Worm (Caenorhabditis elegans): ENCODE results near the gene eak-3.
A peak's percentile ranks its signal among the peaks of the same experiment; 100 is the strongest.

eak-3 gene

DNA sequence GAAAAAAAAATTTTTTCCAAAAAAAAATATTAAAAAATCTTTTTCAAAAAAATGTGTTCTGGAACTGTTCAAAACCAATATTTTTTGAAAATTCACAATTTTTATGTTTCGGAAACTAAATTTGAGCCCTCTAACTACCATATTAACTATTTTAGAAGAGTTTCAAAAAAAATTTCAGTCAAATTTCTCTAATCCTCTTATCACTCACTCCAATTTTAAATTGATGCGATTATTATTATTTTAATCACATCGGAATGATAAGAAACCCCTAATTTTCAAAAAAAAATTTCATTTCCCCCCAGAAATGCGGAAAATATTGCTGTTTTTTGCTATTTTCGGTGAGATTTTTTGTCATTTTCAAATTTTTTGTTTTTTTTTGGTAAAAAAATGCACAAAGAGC, 5.4 kb upstream of the eak-3 start, which contains the start of gene nspg-8:
Gene nspg-8, plus strand, starts transcription at position 301 of the 400 bp plus-strand sequence.
- no peak for TF ChIP-seq gmeb-2 (tag; optimal IDR thresholded peaks at IDR 0.05)
- no peak for TF ChIP-seq ahr-1 (tag; optimal IDR thresholded peaks at IDR 0.05)
- no peak for TF ChIP-seq nhr-11 (tag; optimal IDR thresholded peaks at IDR 0.05)
- no peak for TF ChIP-seq mec-3 (tag; optimal IDR thresholded peaks at IDR 0.05; ENCODE audit: borderline replicate concordance)
- TF ChIP-seq C08G9.2 (tag; optimal IDR thresholded peaks at IDR 0.05) = no peak
- no peak for TF ChIP-seq ztf-16 (tag; optimal IDR thresholded peaks at IDR 0.05)
- no peak for TF ChIP-seq che-1 (tag; optimal IDR thresholded peaks at IDR 0.05)
- TF ChIP-seq ceh-9 (tag; optimal IDR thresholded peaks at IDR 0.05) = no peak
- TF ChIP-seq syd-9 (tag; optimal IDR thresholded peaks at IDR 0.05) = no peak
- TF ChIP-seq K09A11.1 (tag; optimal IDR thresholded peaks at IDR 0.05; ENCODE audit: insufficient read depth) = no peak
- TF ChIP-seq ceh-48 (tag; optimal IDR thresholded peaks at IDR 0.05) = no peak
- TF ChIP-seq elt-2 (tag; optimal IDR thresholded peaks at IDR 0.05) = no peak
- no peak for TF ChIP-seq unc-42 (tag; optimal IDR thresholded peaks at IDR 0.05)
- no peak for TF ChIP-seq dmd-4 (tag; optimal IDR thresholded peaks at IDR 0.05; ENCODE audit: borderline replicate concordance)

DNA sequence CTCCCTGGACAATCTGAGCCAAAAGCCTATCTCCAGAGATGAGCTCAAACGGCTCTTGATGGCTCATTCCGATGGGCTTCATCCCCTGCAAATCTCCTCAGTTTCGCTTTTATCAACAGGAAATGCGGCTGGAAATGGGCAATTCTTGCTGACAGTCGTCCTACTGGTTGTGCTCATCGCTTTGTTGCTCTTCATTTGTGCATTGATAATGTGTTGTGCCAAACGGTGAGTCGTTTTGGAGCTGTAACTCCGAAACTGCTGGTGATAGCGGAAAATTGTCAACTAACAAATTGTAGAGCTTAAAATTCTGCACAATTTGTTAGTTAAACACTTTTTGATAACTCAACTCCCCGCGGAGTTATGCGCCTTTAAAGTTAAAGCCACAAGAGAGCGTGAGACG, 2.6 kb upstream of the eak-3 start:
- TF ChIP-seq fkh-10 (GFP tag; optimal IDR thresholded peaks at IDR 0.05) (no peak), odd-2 (tag; optimal IDR thresholded peaks at IDR 0.05) (no peak), rnt-1 (tag; optimal IDR thresholded peaks at IDR 0.05) (no peak), pros-1 (tag; optimal IDR thresholded peaks at IDR 0.05) (no peak)

DNA sequence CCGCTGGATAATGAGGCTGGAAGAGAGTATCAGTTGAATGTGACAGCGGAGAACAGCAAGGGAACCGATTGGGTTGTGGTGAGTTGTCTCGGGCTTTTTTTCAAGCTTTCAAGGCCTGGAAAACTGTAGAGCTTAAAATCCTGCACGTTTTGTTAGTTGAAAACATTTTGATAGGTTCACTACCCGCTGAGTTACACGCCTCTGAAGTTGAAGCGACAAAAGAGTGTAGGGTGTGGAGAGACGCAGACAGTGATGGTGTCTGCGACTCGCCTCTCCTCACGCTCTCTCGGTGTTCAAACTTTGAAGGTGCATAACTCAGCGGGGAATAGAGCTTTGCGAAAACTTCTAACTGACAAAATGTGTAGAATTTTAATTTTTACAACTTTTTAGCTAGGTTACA, 3.0 kb downstream of the eak-3 start:
- TF ChIP-seq ama-1 (optimal IDR thresholded peaks at IDR 0.05) (no peak), ceh-34 (tag; optimal IDR thresholded peaks at IDR 0.05) (no peak), ceh-9 (tag; optimal IDR thresholded peaks at IDR 0.05) (no peak), ceh-2 (tag; optimal IDR thresholded peaks at IDR 0.05) (no peak), nfya-1 (tag; optimal IDR thresholded peaks at IDR 0.05) (no peak), sox-2 (GFP tag; IDR thresholded peaks at IDR 0.05) (no peak), unc-86 (tag; optimal IDR thresholded peaks at IDR 0.05) (no peak), lin-11 (tag; optimal IDR thresholded peaks at IDR 0.05) (no peak), zip-5 (tag; optimal IDR thresholded peaks at IDR 0.05) (no peak), unc-55 (GFP tag; optimal IDR thresholded peaks at IDR 0.05) (no peak), C08G9.2 (tag; optimal IDR thresholded peaks at IDR 0.05) (no peak), dmd-4 (tag; optimal IDR thresholded peaks at IDR 0.05; ENCODE audit: borderline replicate concordance) (no peak)

DNA sequence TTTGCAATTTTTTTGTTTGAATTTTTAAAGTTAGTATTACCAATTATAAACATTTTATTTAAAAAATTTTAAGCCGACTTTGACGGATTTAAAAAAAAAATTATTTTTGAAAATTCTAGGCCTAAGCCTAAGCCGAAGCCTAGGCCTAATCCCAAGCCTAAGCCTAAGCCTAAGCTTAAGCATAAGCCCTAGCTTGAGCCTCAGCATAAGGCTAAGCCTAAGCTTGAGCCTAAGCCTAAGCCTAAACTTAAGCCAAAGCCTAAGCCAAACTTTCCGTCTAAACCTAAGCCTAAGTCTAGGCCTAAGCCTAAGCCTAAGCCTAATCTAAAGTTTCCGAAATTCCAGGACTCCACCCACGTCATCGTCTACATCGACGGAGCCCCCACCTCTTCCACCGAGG, 6.7 kb downstream of the eak-3 start:
- no peak for TF ChIP-seq tbx-2 (tag; optimal IDR thresholded peaks at IDR 0.05)
- TF ChIP-seq hlh-8 (tag; optimal IDR thresholded peaks at IDR 0.05) = no peak
- TF ChIP-seq dve-1 (tag; optimal IDR thresholded peaks at IDR 0.05) = peak; percentile 66

DNA sequence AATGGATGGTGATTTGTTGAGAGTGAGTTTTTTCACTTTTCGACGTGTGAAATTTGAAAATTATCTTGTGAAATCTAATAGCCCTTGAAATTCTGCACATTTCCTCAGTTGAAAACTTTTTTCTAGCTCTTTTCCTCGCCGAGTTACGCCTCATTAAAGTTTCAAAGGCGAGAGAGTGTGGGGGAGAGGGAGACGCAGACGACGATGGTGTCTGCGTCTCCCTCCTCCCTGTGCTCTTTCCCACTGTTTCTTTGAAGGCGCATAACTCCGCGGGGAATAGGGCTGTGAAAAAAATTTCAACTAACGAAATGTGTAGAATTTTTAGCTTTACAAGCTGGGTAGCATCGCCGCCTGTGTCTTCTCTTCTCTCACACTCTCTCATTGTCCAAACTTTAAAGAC, 10.0 kb downstream of the eak-3 start:
- TF ChIP-seq fax-1 (tag; optimal IDR thresholded peaks at IDR 0.05) = no peak

DNA sequence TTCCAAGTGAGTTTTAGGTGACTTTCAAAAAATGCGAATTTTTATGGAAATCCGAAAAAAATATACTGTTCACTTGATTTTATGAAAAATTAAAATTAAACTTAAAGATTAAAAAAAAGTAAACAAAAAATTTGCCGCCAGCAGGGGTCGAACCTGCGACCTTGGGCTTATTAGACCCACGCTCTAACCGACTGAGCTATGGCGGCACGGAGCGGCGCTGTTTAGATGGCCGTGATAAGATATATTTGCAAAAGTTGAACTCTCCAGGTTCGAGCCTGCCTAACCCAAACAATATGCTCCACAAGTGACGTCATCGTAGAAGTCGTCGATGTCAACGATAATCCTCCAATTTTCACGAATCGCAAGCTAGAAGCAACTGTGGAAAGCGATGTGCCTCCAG, 11.7 kb downstream of the eak-3 start:
- TF ChIP-seq pag-3 (tag; optimal IDR thresholded peaks at IDR 0.05; ENCODE audit: borderline replicate concordance) = no peak
- TF ChIP-seq pha-2 (tag; optimal IDR thresholded peaks at IDR 0.05) = no peak
- TF ChIP-seq npax-4 (tag; optimal IDR thresholded peaks at IDR 0.05) = no peak
- TF ChIP-seq rnt-1 (tag; optimal IDR thresholded peaks at IDR 0.05) = no peak

Data from whole organism, late embryonic.